Fruit fly (Drosophila melanogaster): ENCODE results near the gene Kcmf1.
A peak's percentile ranks its signal among the peaks of the same experiment; 100 is the strongest.

Kcmf1 gene

DNA sequence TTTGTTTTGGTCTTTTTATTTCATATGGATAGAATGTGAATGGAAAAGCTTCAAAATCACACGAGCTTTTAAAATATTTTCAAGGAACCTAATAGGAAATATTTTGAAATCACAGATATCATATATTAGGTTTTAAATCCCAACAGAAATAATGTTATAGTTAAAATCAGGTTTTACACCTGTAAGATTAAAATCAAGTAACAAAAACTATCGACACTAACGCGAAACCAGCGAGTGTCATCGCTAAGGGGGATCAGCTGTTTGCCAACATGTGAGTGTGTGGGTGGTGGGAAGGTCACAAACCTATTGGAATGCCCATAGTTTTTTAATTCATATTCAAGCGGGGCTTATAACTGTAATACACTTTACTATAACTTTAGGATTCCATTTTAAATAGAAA is 23.9 kb upstream of the Kcmf1 start, which contains the start of gene hyx (continued):
- TF ChIP-seq CG4617 (GFP tag; optimal IDR thresholded peaks at IDR 0.05; ENCODE audit: borderline replicate concordance) (no peak), CG7839 (tag; optimal IDR thresholded peaks at IDR 0.05) (no peak), CkIIα-i1 (GFP tag; IDR thresholded peaks at IDR 0.05) (no peak), Dref (GFP tag; IDR thresholded peaks at IDR 0.05) (peak; percentile 42), CG2712 (tag; optimal IDR thresholded peaks at IDR 0.05) (peak; percentile 59), CG11085 (GFP tag; IDR thresholded peaks at IDR 0.05) (no peak), zfh1 (GFP tag; IDR thresholded peaks at IDR 0.05) (no peak), Adf1 (GFP tag; IDR thresholded peaks at IDR 0.05) (no peak), Side (GFP tag; optimal IDR thresholded peaks at IDR 0.05) (peak; percentile 27), Sry-δ (GFP tag; optimal IDR thresholded peaks at IDR 0.05) (peak; percentile 90), dmrt99B (tag; optimal IDR thresholded peaks at IDR 0.05) (no peak), Kr (GFP tag; optimal IDR thresholded peaks at IDR 0.05) (no peak), Hsf (GFP tag; optimal IDR thresholded peaks at IDR 0.05) (peak; percentile 36), dpn (GFP tag; optimal IDR thresholded peaks at IDR 0.05) (peak in 1 of 2 experiments; percentile 53), CG14014 (GFP tag; IDR thresholded peaks at IDR 0.05) (peak; percentile 30; the same call in 1 of the 2 replicates), bab2 (GFP tag; optimal IDR thresholded peaks at IDR 0.05) (peak; percentile 24), CG2889 (GFP tag; IDR thresholded peaks at IDR 0.05) (no peak), CG7556 (GFP tag; optimal IDR thresholded peaks at IDR 0.05) (peak; percentile 9), otp (GFP tag; IDR thresholded peaks at IDR 0.05) (no peak), HmgZ (tag; optimal IDR thresholded peaks at IDR 0.05) (peak; percentile 61), hkb (optimal IDR thresholded peaks at IDR 0.05) (no peak), hkb (GFP tag; IDR thresholded peaks at IDR 0.05) (peak; percentile 45; the same call in 1 of the 2 replicates), scrt (GFP tag; optimal IDR thresholded peaks at IDR 0.05) (peak; percentile 43), CG13894 (tag; optimal IDR thresholded peaks at IDR 0.05) (peak; percentile 59), CG17328 (GFP tag; IDR thresholded peaks at IDR 0.05) (0 out of 2 replicates have a peak, but pooled peaks have one; percentile 7), pum (GFP tag; optimal IDR thresholded peaks at IDR 0.05) (peak; percentile 10), seq (GFP tag; IDR thresholded peaks at IDR 0.05) (no peak), trh (GFP tag; optimal IDR thresholded peaks at IDR 0.05) (no peak), CG18011 (GFP tag; optimal IDR thresholded peaks at IDR 0.05) (peak; percentile 31), CG10147 (GFP tag; optimal IDR thresholded peaks at IDR 0.05) (peak; percentile 20), lola (GFP tag; optimal IDR thresholded peaks at IDR 0.05) (peak in 1 of 3 experiments; percentile 19), prd (optimal IDR thresholded peaks at IDR 0.05) (no peak), prd (GFP tag; IDR thresholded peaks at IDR 0.05) (peak; percentile 38; the same call in 1 of the 3 replicates), cg (GFP tag; optimal IDR thresholded peaks at IDR 0.05) (peak; percentile 81), CG14050 (GFP tag; IDR thresholded peaks at IDR 0.05) (no peak), dimm (GFP tag; IDR thresholded peaks at IDR 0.05) (no peak), Oaz (GFP tag; IDR thresholded peaks at IDR 0.05) (no peak), wdn (GFP tag; IDR thresholded peaks at IDR 0.05) (no peak), unpg (GFP tag; optimal IDR thresholded peaks at IDR 0.05) (peak; percentile 14), her (GFP tag; optimal IDR thresholded peaks at IDR 0.05) (peak; percentile 18), Chrac-16 (GFP tag; optimal IDR thresholded peaks at IDR 0.05) (peak; percentile 39), CG10979 (tag; optimal IDR thresholded peaks at IDR 0.05) (peak; percentile 26), pho (GFP tag; optimal IDR thresholded peaks at IDR 0.05) (peak; percentile 30), luna (GFP tag; optimal IDR thresholded peaks at IDR 0.05) (no peak), CG7963 (GFP tag; IDR thresholded peaks at IDR 0.05; ENCODE audit: partially characterized antibody) (peak; percentile 38; the same call in 1 of the 3 replicates), CG4854 (GFP tag; optimal IDR thresholded peaks at IDR 0.05) (no peak), ken (GFP tag; IDR thresholded peaks at IDR 0.05) (0 out of 3 replicates have a peak, but pooled peaks have one; percentile 24), CG32767 (GFP tag; IDR thresholded peaks at IDR 0.05) (no peak), D (optimal IDR thresholded peaks at IDR 0.05) (no peak), D (GFP tag; optimal IDR thresholded peaks at IDR 0.05) (no peak), CG6175 (GFP tag; IDR thresholded peaks at IDR 0.05) (no peak), Eip74EF (GFP tag; optimal IDR thresholded peaks at IDR 0.05) (no peak)
